Worm (Caenorhabditis elegans) whole organism, young adult: ENCODE measurements around the gene Y67D8C.2.

Experiments used
- Y53G8AR.9 ChIP-seq: fragments of 200-800 bp; sonication (Bioruptor generic); conservative IDR thresholded peaks from 2 replicates; pipeline ENCODE4 v1.3.6; 2022; ENCODE audit warnings: missing genetic modification reagents, missing genetic modification characterization, missing compliant biosample characterization
- Y95B8A.8 ChIP-seq: fragments of 200-800 bp; sonication (Bioruptor generic); IDR thresholded peaks from 2 replicates; pipeline ENCODE4 v1.3.6; 2022; ENCODE audit warnings: missing genetic modification reagents, missing genetic modification characterization, missing compliant biosample characterization
- ceh-100 ChIP-seq: fragments of 200-800 bp; sonication (Bioruptor generic); IDR thresholded peaks from 2 replicates; pipeline ENCODE4 v1.3.6; 2022; ENCODE audit warnings: missing genetic modification reagents, missing genetic modification characterization, missing compliant biosample characterization
- somi-1 ChIP-seq: fragments of 200-800 bp; sonication (Bioruptor generic); optimal IDR thresholded peaks from 2 replicates; lab custom pipeline; 2018; ENCODE audit warnings: mild to moderate bottlenecking, missing genetic modification characterization, missing compliant biosample characterization
- unc-62 ChIP-seq: fragments of 150-350 bp; optimal IDR thresholded peaks from 2 replicates; lab custom pipeline; 2014; ENCODE audit warnings: missing biosample characterization, missing genetic modification reagents, missing genetic modification characterization
- zim-3 ChIP-seq: sonication (generic microtip); optimal IDR thresholded peaks from 2 replicates; lab custom pipeline; 2017; ENCODE audit warnings: mild to moderate bottlenecking, missing genetic modification characterization, moderate library complexity, missing compliant biosample characterization

ce11 chrIV:3028842-3029241 lies 43.3 kb upstream of the Y67D8C.2 start, which contains the start of gene ndnf-1:
- no peak for TF ChIP-seq somi-1 (GFP tag; lab: Kevin White, UChicago)
- TF ChIP-seq unc-62 (GFP tag; lab: Kevin White, UChicago): no peak
- TF ChIP-seq Y95B8A.8 (GFP tag; lab: Robert Waterston, UW): no peak
- no peak for TF ChIP-seq zim-3 (tag; lab: Kevin White, UChicago)
- TF ChIP-seq ceh-100 (GFP tag; lab: Robert Waterston, UW): no peak
- TF ChIP-seq Y53G8AR.9 (GFP tag; lab: Robert Waterston, UW): no peak
